Worm (Caenorhabditis elegans) whole organism, L1 larva: ENCODE data around the gene W02A2.12.

Experiments
- C04F5.9 ChIP-seq: sonication (generic microtip); optimal IDR thresholded peaks from 2 replicates; lab custom pipeline; 2016; ENCODE audit warnings: missing genetic modification characterization, missing compliant biosample characterization
- C16A3.4 ChIP-seq: fragments of 150-350 bp; optimal IDR thresholded peaks from 2 replicates; lab custom pipeline; 2014; ENCODE audit warnings: missing biosample characterization, missing genetic modification characterization
- blmp-1 ChIP-seq: fragments of 150-350 bp; optimal IDR thresholded peaks from 2 replicates; lab custom pipeline; 2014; ENCODE audit warnings: missing biosample characterization, missing genetic modification characterization
- ceh-63 ChIP-seq: fragments of 200-800 bp; sonication (Bioruptor generic); optimal IDR thresholded peaks from 2 replicates; lab custom pipeline; 2018; ENCODE audit warnings: mild to moderate bottlenecking, missing genetic modification characterization, missing compliant biosample characterization
- ceh-82 ChIP-seq, 3 experiments: fragments of 150-350 bp in 1 of 3; sonication (generic microtip) in 2 of 3; optimal IDR thresholded peaks; 2 replicates each; lab custom pipeline; 2014 to 2017; ENCODE audit warnings: missing biosample characterization in 3 of 3, missing genetic modification characterization in 3 of 3
- dpl-1 ChIP-seq, 3 experiments: fragments of 150-350 bp in 2 of 3; sonication (generic microtip) in 1 of 3; optimal IDR thresholded peaks; 2 replicates each; lab custom pipeline; 2014 to 2017; ENCODE audit warnings: missing biosample characterization in 3 of 3, missing genetic modification characterization in 3 of 3, missing genetic modification reagents in 3 of 3
- dsc-1 ChIP-seq: sonication (generic microtip); optimal IDR thresholded peaks from 2 replicates; lab custom pipeline; 2016; ENCODE audit warnings: mild to moderate bottlenecking, missing genetic modification characterization, missing compliant biosample characterization
- efl-1 ChIP-seq, 4 experiments: fragments of 150-350 bp; optimal IDR thresholded peaks in 3 of 4; peaks in 1 of 4; 1 replicate in 1 of 4; 2 replicates in 3 of 4; lab custom pipeline; 2014; ENCODE audit warnings: missing biosample characterization in 2 of 4, missing genetic modification characterization in 2 of 4, missing genetic modification reagents in 2 of 4
- egl-13 ChIP-seq: sonication (generic microtip); optimal IDR thresholded peaks from 2 replicates; lab custom pipeline; 2016; ENCODE audit warnings: missing genotype, missing genetic modification reagents, missing genetic modification characterization, missing compliant biosample characterization
- fkh-8 ChIP-seq: sonication (generic microtip); optimal IDR thresholded peaks from 2 replicates; lab custom pipeline; 2016; ENCODE audit warnings: mild to moderate bottlenecking, missing genetic modification characterization, missing compliant biosample characterization
- irx-1 ChIP-seq: sonication (generic microtip); optimal IDR thresholded peaks from 2 replicates; lab custom pipeline; 2016; ENCODE audit warnings: missing genetic modification characterization, missing compliant biosample characterization
- isw-1 ChIP-seq: fragments of 200-800 bp; sonication (Bioruptor generic); IDR thresholded peaks from 2 replicates; pipeline ENCODE4 v1.3.6; 2022; ENCODE audit warnings: missing genetic modification characterization, missing compliant biosample characterization
- jun-1 ChIP-seq: fragments of 150-350 bp; optimal IDR thresholded peaks from 2 replicates; lab custom pipeline; 2014; ENCODE audit warnings: missing biosample characterization, missing genetic modification reagents, missing genetic modification characterization
- lin-35 ChIP-seq, 2 experiments: fragments of 150-350 bp; optimal IDR thresholded peaks; 2 replicates each; lab custom pipeline; 2014; ENCODE audit warnings: missing biosample characterization in 2 of 2, missing genetic modification characterization in 2 of 2, missing genetic modification reagents in 2 of 2
- lsy-2 ChIP-seq, 2 experiments: fragments of 150-350 bp; optimal IDR thresholded peaks; 2 replicates each; lab custom pipeline; 2014; ENCODE audit warnings: missing biosample characterization in 2 of 2, missing genetic modification characterization in 2 of 2
- mef-2 ChIP-seq: fragments of 150-350 bp; optimal IDR thresholded peaks from 2 replicates; lab custom pipeline; 2014; ENCODE audit warnings: missing biosample characterization, missing genetic modification characterization
- nhr-20 ChIP-seq: sonication (generic microtip); optimal IDR thresholded peaks from 2 replicates; lab custom pipeline; 2016; ENCODE audit warnings: mild to moderate bottlenecking, missing genetic modification characterization, missing compliant biosample characterization
- nhr-28 ChIP-seq: fragments of 150-350 bp; optimal IDR thresholded peaks from 2 replicates; lab custom pipeline; 2014; ENCODE audit warnings: missing biosample characterization, missing genetic modification characterization
- nhr-47 ChIP-seq: sonication (generic microtip); optimal IDR thresholded peaks from 2 replicates; lab custom pipeline; 2016; ENCODE audit warnings: mild to moderate bottlenecking, missing genetic modification characterization, moderate library complexity, missing compliant biosample characterization
- pag-3 ChIP-seq: sonication (generic microtip); optimal IDR thresholded peaks from 2 replicates; lab custom pipeline; 2017; ENCODE audit warnings: missing genetic modification characterization, mild to moderate bottlenecking, missing compliant biosample characterization, antibody characterized with exemption, borderline replicate concordance; ENCODE audit not compliant: insufficient read depth
- pax-3 ChIP-seq: fragments of 200-800 bp; sonication (Bioruptor generic); optimal IDR thresholded peaks from 2 replicates; lab custom pipeline; 2018; ENCODE audit warnings: mild to moderate bottlenecking, missing genetic modification characterization, moderate library complexity, missing compliant biosample characterization
- skn-1 ChIP-seq: fragments of 150-350 bp; optimal IDR thresholded peaks from 2 replicates; lab custom pipeline; 2014; ENCODE audit warnings: missing biosample characterization, missing genetic modification characterization
- snu-23 ChIP-seq: sonication (generic microtip); optimal IDR thresholded peaks from 2 replicates; lab custom pipeline; 2016; ENCODE audit warnings: missing genetic modification characterization, missing compliant biosample characterization
- sox-4 ChIP-seq: sonication (generic microtip); optimal IDR thresholded peaks from 2 replicates; lab custom pipeline; 2016; ENCODE audit warnings: missing genetic modification characterization, missing compliant biosample characterization
- sptf-1 ChIP-seq: fragments of 150-350 bp; optimal IDR thresholded peaks from 2 replicates; lab custom pipeline; 2014; ENCODE audit warnings: missing biosample characterization, missing genetic modification characterization
- tbx-2 ChIP-seq: sonication (generic microtip); optimal IDR thresholded peaks from 2 replicates; lab custom pipeline; 2016; ENCODE audit warnings: missing genetic modification characterization, missing compliant biosample characterization
- unc-130 ChIP-seq: fragments of 150-350 bp; optimal IDR thresholded peaks from 2 replicates; lab custom pipeline; 2017; ENCODE audit warnings: missing biosample characterization, missing genetic modification characterization, inconsistent platforms
- unc-30 ChIP-seq: sonication (generic microtip); optimal IDR thresholded peaks from 2 replicates; lab custom pipeline; 2017; ENCODE audit warnings: missing biosample characterization, missing genetic modification characterization
- unc-62 ChIP-seq: fragments of 150-350 bp; optimal IDR thresholded peaks from 2 replicates; lab custom pipeline; 2014; ENCODE audit warnings: missing biosample characterization, missing genetic modification reagents, missing genetic modification characterization
- unc-98 ChIP-seq: fragments of 200-800 bp; sonication (Bioruptor generic); IDR thresholded peaks from 2 replicates; pipeline ENCODE4 v1.3.6; 2022; ENCODE audit warnings: missing genetic modification characterization, missing compliant biosample characterization
- vab-15 ChIP-seq: sonication (generic microtip); optimal IDR thresholded peaks from 2 replicates; lab custom pipeline; 2017; ENCODE audit warnings: missing genotype, mild to moderate bottlenecking, missing genetic modification characterization, missing compliant biosample characterization
- zip-4 ChIP-seq: fragments of 200-800 bp; sonication (Bioruptor generic); optimal IDR thresholded peaks from 2 replicates; lab custom pipeline; 2018; ENCODE audit warnings: mild to moderate bottlenecking, missing genetic modification characterization, moderate library complexity, missing compliant biosample characterization
- ztf-11 ChIP-seq, 2 experiments: sonication (generic microtip); optimal IDR thresholded peaks; 2 replicates each; lab custom pipeline; 2016 to 2017; ENCODE audit warnings: missing genetic modification characterization in 2 of 2, missing biosample characterization in 1 of 2, missing compliant biosample characterization in 1 of 2
- ztf-4 ChIP-seq: fragments of 150-350 bp; optimal IDR thresholded peaks from 2 replicates; lab custom pipeline; 2014; ENCODE audit warnings: missing biosample characterization, missing genetic modification characterization

The W02A2.12 gene

ce11 chrIV:13374918-13375317, 26.3 kb upstream of the W02A2.12 start:
- no peak for TF ChIP-seq fkh-8 (tag; lab: Kevin White, UChicago)
- no peak for TF ChIP-seq unc-130
- no peak for TF ChIP-seq isw-1
- no peak for TF ChIP-seq sptf-1 (tag; lab: Kevin White, UChicago)
- no peak for TF ChIP-seq C04F5.9
- no peak for TF ChIP-seq ceh-63
- no peak for TF ChIP-seq dsc-1 (tag; lab: Kevin White, UChicago)
- TF ChIP-seq irx-1 (tag; lab: Kevin White, UChicago) = no peak
- TF ChIP-seq nhr-28 (tag; lab: Kevin White, UChicago) = no peak
- no peak for TF ChIP-seq unc-62 (GFP tag; lab: Kevin White, UChicago)
- no peak for TF ChIP-seq pag-3 (tag; lab: Kevin White, UChicago)
- TF ChIP-seq sox-4 (tag; lab: Kevin White, UChicago) = no peak
- TF ChIP-seq jun-1 (tag; lab: Kevin White, UChicago) = no peak
- TF ChIP-seq unc-30 (tag; lab: Kevin White, UChicago) = no peak
- no peak for TF ChIP-seq egl-13

ce11 chrIV:13371699-13372098, 23.1 kb upstream of the W02A2.12 start, which contains the start of gene Y62E10A.6:
Gene Y62E10A.6, plus strand, starts transcription at chrIV:13371999.
- TF ChIP-seq C04F5.9 = no peak
- no peak for TF ChIP-seq zip-4 (GFP tag; lab: Kevin White, UChicago)
- no peak for TF ChIP-seq unc-30 (tag; lab: Kevin White, UChicago)
- TF ChIP-seq dpl-1 (GFP tag; optimal IDR thresholded peaks at IDR 0.05; lab: Kevin White, UChicago) = no peak
- TF ChIP-seq nhr-20 (tag; lab: Kevin White, UChicago) = no peak
- TF ChIP-seq ztf-4 (tag; lab: Kevin White, UChicago) = no peak
- no peak for TF ChIP-seq blmp-1 (tag; lab: Kevin White, UChicago)
- no peak for TF ChIP-seq skn-1
- TF ChIP-seq unc-98 (GFP tag; lab: Robert Waterston, UW) = no peak
- no peak for TF ChIP-seq nhr-28 (tag; lab: Kevin White, UChicago)
- TF ChIP-seq lsy-2 (tag; optimal IDR thresholded peaks at IDR 0.05; lab: Kevin White, UChicago) = no peak
- no peak for TF ChIP-seq nhr-47 (tag; lab: Kevin White, UChicago)
- TF ChIP-seq vab-15 (tag; lab: Kevin White, UChicago) = no peak
- TF ChIP-seq egl-13 = no peak
- no peak for TF ChIP-seq C16A3.4 (tag; lab: Kevin White, UChicago)
- TF ChIP-seq dsc-1 (tag; lab: Kevin White, UChicago) = no peak
- TF ChIP-seq tbx-2 (tag; lab: Kevin White, UChicago) = no peak

- TF ChIP-seq lin-35 (GFP tag; optimal IDR thresholded peaks at IDR 0.05; lab: Kevin White, UChicago) = peak; percentile 40 to 71
- no peak for TF ChIP-seq pax-3
- peak; percentile 6 to 39 (median 26) for TF ChIP-seq dpl-1 (GFP tag; optimal IDR thresholded peaks at IDR 0.05; lab: Kevin White, UChicago)
- TF ChIP-seq lsy-2 (tag; optimal IDR thresholded peaks at IDR 0.05; lab: Kevin White, UChicago) = peak; percentile 52 to 91
- no peak for TF ChIP-seq unc-98 (GFP tag; lab: Robert Waterston, UW)
- no peak for TF ChIP-seq ztf-4 (tag; lab: Kevin White, UChicago)
- peak; percentile 29 for TF ChIP-seq skn-1
- TF ChIP-seq nhr-47 (tag; lab: Kevin White, UChicago) = peak; percentile 8
- TF ChIP-seq ceh-82 (tag; optimal IDR thresholded peaks at IDR 0.05; lab: Kevin White, UChicago) = peak in 2 of 3 experiments; percentile 10 to 33
- peak; percentile 32 to 50 for TF ChIP-seq efl-1 (optimal IDR thresholded peaks at IDR 0.05; lab: Kevin White, UChicago)
- TF ChIP-seq efl-1 (GFP tag; optimal IDR thresholded peaks at IDR 0.05 in 1 of 2; lab: Kevin White, UChicago) = peak; percentile 41 to 95
- peak; percentile 35 for TF ChIP-seq snu-23 (GFP tag; lab: Kevin White, UChicago)
- peak; percentile 14 for TF ChIP-seq unc-130
- no peak for TF ChIP-seq ztf-11 (tag; optimal IDR thresholded peaks at IDR 0.05; lab: Kevin White, UChicago)
- peak; percentile 6 for TF ChIP-seq C16A3.4 (tag; lab: Kevin White, UChicago)
- no peak for TF ChIP-seq jun-1 (tag; lab: Kevin White, UChicago)
- TF ChIP-seq mef-2 (tag; lab: Kevin White, UChicago) = no peak
- TF ChIP-seq blmp-1 (tag; lab: Kevin White, UChicago) = peak; percentile 28
Observed at ce11 chrIV:13370235-13370739, 21.7 kb upstream of the W02A2.12 start, which contains the start of the genes rla-2, popl-7 and Y62E10A.24. Gene rla-2, minus strand, starts transcription at chrIV:13370285. Gene popl-7, plus strand, starts transcription at chrIV:13370689. Gene Y62E10A.24, plus strand, starts transcription at chrIV:13370710.
